Worm (Caenorhabditis elegans) whole organism, L3 larva: ENCODE data around the gene Y116A8C.29.
"Not testable (repeated sequence)": the region's sequence is repeated elsewhere in the genome, so short reads cannot be mapped to it uniquely, and the experiment has no call there.

Experiments used
- R02D3.7 ChIP-seq: fragments of 150-350 bp; optimal IDR thresholded peaks from 2 replicates; lab custom pipeline; 2014; ENCODE audit warnings: missing biosample characterization, missing genetic modification characterization
- aly-2 ChIP-seq: fragments of 150-350 bp; optimal IDR thresholded peaks from 2 replicates; lab custom pipeline; 2014; ENCODE audit warnings: missing biosample characterization, missing genetic modification characterization
- ceh-16 ChIP-seq: sonication (generic microtip); optimal IDR thresholded peaks from 2 replicates; lab custom pipeline; 2017; ENCODE audit warnings: missing biosample characterization, missing genetic modification characterization
- ceh-28 ChIP-seq: fragments of 150-350 bp; optimal IDR thresholded peaks from 2 replicates; lab custom pipeline; 2014; ENCODE audit warnings: missing biosample characterization, missing genetic modification reagents, missing genetic modification characterization
- ceh-82 ChIP-seq: fragments of 150-350 bp; optimal IDR thresholded peaks from 2 replicates; lab custom pipeline; 2014; ENCODE audit warnings: missing biosample characterization, missing genetic modification characterization
- ceh-9 ChIP-seq: sonication (generic microtip); optimal IDR thresholded peaks from 2 replicates; lab custom pipeline; 2018; ENCODE audit warnings: missing biosample characterization, missing genetic modification characterization
- daf-12 ChIP-seq: fragments of 150-350 bp; optimal IDR thresholded peaks from 2 replicates; lab custom pipeline; 2014; ENCODE audit warnings: missing biosample characterization, missing genetic modification reagents, missing genetic modification characterization
- elt-1 ChIP-seq: fragments of 150-350 bp; optimal IDR thresholded peaks from 2 replicates; lab custom pipeline; 2014; ENCODE audit warnings: missing biosample characterization, missing genetic modification characterization
- elt-2 ChIP-seq: sonication (generic microtip); optimal IDR thresholded peaks from 2 replicates; lab custom pipeline; 2016; ENCODE audit warnings: missing genetic modification reagents, mild to moderate bottlenecking, missing genetic modification characterization, missing compliant biosample characterization
- eor-1 ChIP-seq, 2 experiments: fragments of 150-350 bp; optimal IDR thresholded peaks; 2 replicates each; lab custom pipeline; 2014 to 2018; ENCODE audit warnings: missing biosample characterization in 2 of 2, missing genetic modification characterization in 2 of 2
- fkh-10 ChIP-seq: sonication (generic microtip); optimal IDR thresholded peaks from 2 replicates; lab custom pipeline; 2017; ENCODE audit warnings: missing biosample characterization, missing genetic modification reagents, missing genetic modification characterization
- fkh-2 ChIP-seq: fragments of 150-350 bp; optimal IDR thresholded peaks from 2 replicates; lab custom pipeline; 2014; ENCODE audit warnings: missing biosample characterization, missing genetic modification reagents, missing genetic modification characterization
- hmg-11 ChIP-seq: sonication (generic microtip); optimal IDR thresholded peaks from 2 replicates; lab custom pipeline; 2016; ENCODE audit warnings: missing genetic modification characterization, missing compliant biosample characterization
- jun-1 ChIP-seq: fragments of 150-350 bp; optimal IDR thresholded peaks from 2 replicates; lab custom pipeline; 2014; ENCODE audit warnings: missing biosample characterization, missing genetic modification reagents, missing genetic modification characterization
- lin-15B ChIP-seq: fragments of 150-350 bp; optimal IDR thresholded peaks from 2 replicates; lab custom pipeline; 2014; ENCODE audit warnings: missing biosample characterization, missing genetic modification characterization
- lin-39 ChIP-seq: fragments of 150-350 bp; optimal IDR thresholded peaks from 2 replicates; lab custom pipeline; 2018; ENCODE audit warnings: missing biosample characterization, missing genetic modification reagents, missing genetic modification characterization
- lsy-12 ChIP-seq: sonication (generic microtip); optimal IDR thresholded peaks from 2 replicates; lab custom pipeline; 2016; ENCODE audit warnings: mild to moderate bottlenecking, missing genetic modification characterization, missing compliant biosample characterization
- mdl-1 ChIP-seq: fragments of 150-350 bp; optimal IDR thresholded peaks from 2 replicates; lab custom pipeline; 2014; ENCODE audit warnings: missing biosample characterization, missing genetic modification characterization
- nfya-1 ChIP-seq: sonication (generic microtip); optimal IDR thresholded peaks from 2 replicates; lab custom pipeline; 2017; ENCODE audit warnings: missing genetic modification characterization, mild to moderate bottlenecking, missing compliant biosample characterization, antibody characterized with exemption, moderate library complexity; ENCODE audit not compliant: insufficient read depth
- nhr-23 ChIP-seq: fragments of 150-350 bp; optimal IDR thresholded peaks from 2 replicates; lab custom pipeline; 2014; ENCODE audit warnings: missing biosample characterization, missing genetic modification reagents, missing genetic modification characterization
- nhr-25 ChIP-seq: sonication (generic microtip); optimal IDR thresholded peaks from 2 replicates; lab custom pipeline; 2017; ENCODE audit warnings: missing biosample characterization, missing genetic modification characterization
- nhr-28 ChIP-seq: fragments of 150-350 bp; optimal IDR thresholded peaks from 2 replicates; lab custom pipeline; 2014; ENCODE audit warnings: missing biosample characterization, missing genetic modification characterization
- nhr-76 ChIP-seq: fragments of 150-350 bp; sonication (generic microtip); optimal IDR thresholded peaks from 5 replicates; lab custom pipeline; 2014; ENCODE audit warnings: missing biosample characterization, missing genetic modification characterization
- nhr-77 ChIP-seq: fragments of 150-350 bp; optimal IDR thresholded peaks from 2 replicates; lab custom pipeline; 2014; ENCODE audit warnings: missing biosample characterization, missing genetic modification characterization
- pha-4 ChIP-seq: fragments of 150-350 bp; optimal IDR thresholded peaks from 2 replicates; lab custom pipeline; 2014; ENCODE audit warnings: missing biosample characterization, missing genetic modification reagents, missing genetic modification characterization
- pqm-1 ChIP-seq: fragments of 150-350 bp; optimal IDR thresholded peaks from 2 replicates; lab custom pipeline; 2017; ENCODE audit warnings: missing biosample characterization, missing genetic modification characterization, inconsistent platforms
- sea-2 ChIP-seq: fragments of 150-350 bp; sonication (generic microtip); optimal IDR thresholded peaks from 4 replicates; lab custom pipeline; 2014; ENCODE audit warnings: missing biosample characterization, missing genetic modification reagents, missing genetic modification characterization
- skn-1 ChIP-seq: fragments of 150-350 bp; optimal IDR thresholded peaks from 2 replicates; lab custom pipeline; 2014; ENCODE audit warnings: missing biosample characterization, missing genetic modification characterization
- snpc-4 ChIP-seq: fragments of 150-350 bp; optimal IDR thresholded peaks from 2 replicates; lab custom pipeline; 2014; ENCODE audit warnings: missing biosample characterization, missing genetic modification characterization
- tbx-2 ChIP-seq: sonication (generic microtip); optimal IDR thresholded peaks from 2 replicates; lab custom pipeline; 2016; ENCODE audit warnings: mild to moderate bottlenecking, missing genetic modification characterization, missing compliant biosample characterization
- unc-39 ChIP-seq: sonication (generic microtip); optimal IDR thresholded peaks from 4 replicates; lab custom pipeline; 2017; ENCODE audit warnings: missing biosample characterization, missing genetic modification characterization
- unc-62 ChIP-seq: fragments of 150-350 bp; sonication (generic microtip); optimal IDR thresholded peaks from 4 replicates; lab custom pipeline; 2014; ENCODE audit warnings: missing biosample characterization, missing genetic modification reagents, missing genetic modification characterization
- zag-1 ChIP-seq: fragments of 150-350 bp; optimal IDR thresholded peaks from 2 replicates; lab custom pipeline; 2014; ENCODE audit warnings: missing biosample characterization, missing genetic modification characterization
- ztf-11 ChIP-seq: fragments of 150-350 bp; optimal IDR thresholded peaks from 2 replicates; lab custom pipeline; 2014; ENCODE audit warnings: missing biosample characterization, missing genetic modification characterization
- ztf-4 ChIP-seq: fragments of 150-350 bp; optimal IDR thresholded peaks from 2 replicates; lab custom pipeline; 2014; ENCODE audit warnings: missing biosample characterization, missing genetic modification characterization

Gene Y116A8C.29

ce11 chrIV:17064937-17065336 lies 28.9 kb upstream of the Y116A8C.29 start, which contains the start of gene Y116A8C.465:
Y116A8C.465 (plus strand) TSS chrIV:17065237.
- TF ChIP-seq aly-2 (tag; lab: Kevin White, UChicago); unc-62 (GFP tag; lab: Kevin White, UChicago); tbx-2 (tag; lab: Kevin White, UChicago): not testable (repeated sequence)

- TF ChIP-seq lsy-12, nhr-76, hmg-11 (tag; lab: Kevin White, UChicago): not testable (repeated sequence)
- TF ChIP-seq, all 47 proteins: peak for 0; not testable (repeated sequence) for 47
Observed at ce11 chrIV:17070791-17071190, 23.0 kb upstream of the Y116A8C.29 start, which contains the start of gene Y116A8C.24. Y116A8C.24 (minus strand) TSS chrIV:17070891.

- no peak for TF ChIP-seq ztf-11 (tag; lab: Kevin White, UChicago)
- no peak for TF ChIP-seq ceh-9 (tag; lab: Kevin White, UChicago)
- TF ChIP-seq ztf-4 (tag; lab: Kevin White, UChicago) = no peak
- TF ChIP-seq eor-1 (tag; optimal IDR thresholded peaks at IDR 0.05; lab: Kevin White, UChicago) = no peak
- no peak for TF ChIP-seq nhr-77 (tag; lab: Kevin White, UChicago)
- TF ChIP-seq elt-1 (tag; lab: Kevin White, UChicago) = no peak
- no peak for TF ChIP-seq ceh-82 (tag; lab: Kevin White, UChicago)
- TF ChIP-seq hmg-11 (tag; lab: Kevin White, UChicago) = no peak
- no peak for TF ChIP-seq lin-39
- no peak for TF ChIP-seq fkh-2 (tag; lab: Kevin White, UChicago)
- no peak for TF ChIP-seq tbx-2 (tag; lab: Kevin White, UChicago)
- no peak for TF ChIP-seq lsy-12 (tag; lab: Kevin White, UChicago)
- no peak for TF ChIP-seq sea-2 (GFP tag; lab: Kevin White, UChicago)
- no peak for TF ChIP-seq pha-4 (tag; lab: Kevin White, UChicago)
- no peak for TF ChIP-seq daf-12 (tag; lab: Kevin White, UChicago)
- TF ChIP-seq skn-1 (tag; lab: Kevin White, UChicago) = no peak
Observed at ce11 chrIV:17078649-17079048, 15.2 kb upstream of the Y116A8C.29 start, which contains the start of gene Y116A8C.25. Y116A8C.25 (minus strand) TSS chrIV:17078749.

- no peak for TF ChIP-seq daf-12 (tag; lab: Kevin White, UChicago)
- no peak for TF ChIP-seq skn-1 (tag; lab: Kevin White, UChicago)
- no peak for TF ChIP-seq nhr-28 (tag; lab: Kevin White, UChicago)
- peak; percentile 15 for TF ChIP-seq pha-4 (tag; lab: Kevin White, UChicago)
- TF ChIP-seq nfya-1 (tag; lab: Kevin White, UChicago) = peak; percentile 0
- TF ChIP-seq lin-15B = peak; percentile 46
- TF ChIP-seq hmg-11 (tag; lab: Kevin White, UChicago) = peak; percentile 12
- no peak for TF ChIP-seq fkh-2 (tag; lab: Kevin White, UChicago)
- TF ChIP-seq mdl-1 (tag; lab: Kevin White, UChicago) = no peak
- TF ChIP-seq ceh-82 (tag; lab: Kevin White, UChicago) = no peak
Observed at ce11 chrIV:17084317-17084716, 9.5 kb upstream of the Y116A8C.29 start.

- no peak for TF ChIP-seq nhr-23 (tag; lab: Kevin White, UChicago)
- no peak for TF ChIP-seq sea-2 (GFP tag; lab: Kevin White, UChicago)
- TF ChIP-seq jun-1 (tag; lab: Kevin White, UChicago) = no peak
- no peak for TF ChIP-seq aly-2 (tag; lab: Kevin White, UChicago)
- no peak for TF ChIP-seq zag-1 (tag; lab: Kevin White, UChicago)
- TF ChIP-seq nfya-1 (tag; lab: Kevin White, UChicago) = no peak
Observed at ce11 chrIV:17084839-17085238, 9.0 kb upstream of the Y116A8C.29 start.

- no peak for TF ChIP-seq nhr-76 (tag; lab: Kevin White, UChicago)
- peak; percentile 19 for TF ChIP-seq fkh-10 (GFP tag; lab: Kevin White, UChicago)
- no peak for TF ChIP-seq skn-1 (tag; lab: Kevin White, UChicago)
- peak; percentile 82 for TF ChIP-seq hmg-11 (tag; lab: Kevin White, UChicago)
- TF ChIP-seq unc-39 = no peak
- TF ChIP-seq zag-1 (tag; lab: Kevin White, UChicago) = no peak
- peak; percentile 29 for TF ChIP-seq R02D3.7
- TF ChIP-seq pha-4 (tag; lab: Kevin White, UChicago) = peak; percentile 85
- peak; percentile 56 for TF ChIP-seq lsy-12 (tag; lab: Kevin White, UChicago)
- TF ChIP-seq mdl-1 (tag; lab: Kevin White, UChicago) = no peak
- TF ChIP-seq nhr-23 (tag; lab: Kevin White, UChicago) = peak; percentile 73
- TF ChIP-seq fkh-2 (tag; lab: Kevin White, UChicago) = no peak
- TF ChIP-seq pqm-1 (tag; lab: Kevin White, UChicago) = peak; percentile 1
- peak; percentile 41 for TF ChIP-seq nhr-25 (tag; lab: Kevin White, UChicago)
- TF ChIP-seq nfya-1 (tag; lab: Kevin White, UChicago) = peak; percentile 77
- no peak for TF ChIP-seq ceh-9 (tag; lab: Kevin White, UChicago)
- TF ChIP-seq ceh-28 (tag; lab: Kevin White, UChicago) = peak; percentile 22
- peak; percentile 91 for TF ChIP-seq lin-15B
- TF ChIP-seq snpc-4 (tag; lab: Kevin White, UChicago) = peak; percentile 43
- TF ChIP-seq unc-62 (GFP tag; lab: Kevin White, UChicago) = no peak
- peak; percentile 52 for TF ChIP-seq elt-2 (tag; lab: Kevin White, UChicago)
- no peak for TF ChIP-seq eor-1 (tag; optimal IDR thresholded peaks at IDR 0.05; lab: Kevin White, UChicago)
- TF ChIP-seq lin-39 = peak; percentile 55
- no peak for TF ChIP-seq ceh-16 (tag; lab: Kevin White, UChicago)
Observed at ce11 chrIV:17087384-17088099, 6.3 kb upstream of the Y116A8C.29 start, which contains the start of the genes snx-13 and snr-1. snx-13 (minus strand) TSS chrIV:17087438. snr-1 (plus strand) TSS chrIV:17088049.
